Worm (Caenorhabditis elegans) whole organism, early embryonic: Measurements from ENCODE around the gene rab-6.1.

Experiments
- B0310.2 ChIP-seq: sonication (generic microtip); optimal IDR thresholded peaks from 2 replicates; lab custom pipeline; 2016; ENCODE audit warnings: mild to moderate bottlenecking, missing genetic modification characterization, missing compliant biosample characterization
- F13C5.2 ChIP-seq: sonication (generic microtip); optimal IDR thresholded peaks from 2 replicates; lab custom pipeline; 2017; ENCODE audit warnings: mild to moderate bottlenecking, missing genetic modification characterization, inconsistent platforms, missing compliant biosample characterization
- aly-1 ChIP-seq: sonication (generic microtip); optimal IDR thresholded peaks from 2 replicates; lab custom pipeline; 2016; ENCODE audit warnings: missing genetic modification characterization, missing compliant biosample characterization
- ama-1 ChIP-seq: fragments of 150-350 bp; optimal IDR thresholded peaks from 2 replicates; lab custom pipeline; 2014
- ets-7 ChIP-seq: sonication (generic microtip); optimal IDR thresholded peaks from 2 replicates; lab custom pipeline; 2016; ENCODE audit warnings: missing genotype, missing genetic modification characterization, missing compliant biosample characterization
- flt-1 ChIP-seq: fragments of 200-800 bp; sonication (Bioruptor generic); IDR thresholded peaks from 2 replicates; pipeline ENCODE4 v1.3.6; 2022; ENCODE audit warnings: missing genetic modification characterization, missing compliant biosample characterization
- hmbx-1 ChIP-seq: sonication (generic microtip); optimal IDR thresholded peaks from 2 replicates; lab custom pipeline; 2016; ENCODE audit warnings: mild to moderate bottlenecking, missing genetic modification characterization, missing compliant biosample characterization
- scrt-1 ChIP-seq: fragments of 200-800 bp; sonication (Bioruptor generic); IDR thresholded peaks from 2 replicates; pipeline ENCODE4 v1.3.6; 2022; ENCODE audit warnings: missing genetic modification characterization, missing compliant biosample characterization

ce11 chrIII:8981847-8982479 is 23.8 kb downstream of the rab-6.1 start, which contains the start of gene pde-2:
- TF ChIP-seq hmbx-1 (tag; lab: Kevin White, UChicago) (no peak), ets-7 (no peak), B0310.2 (tag; lab: Kevin White, UChicago) (no peak), F13C5.2 (tag; lab: Kevin White, UChicago) (no peak), aly-1 (no peak), scrt-1 (no peak), ama-1 (lab: Kevin White, UChicago) (no peak), flt-1 (GFP tag; lab: Robert Waterston, UW) (no peak)
